Fruit fly (Drosophila melanogaster) whole organism, wandering third instar larva: ENCODE data around the gene CG16812.
A peak's percentile ranks its signal among the peaks of the same experiment; 100 is the strongest.
"Not testable (repeated sequence)": the region's sequence is repeated elsewhere in the genome, so short reads cannot be mapped to it uniquely, and the experiment has no call there.

Experiments
- Abd-B ChIP-seq: fragments of >200 bp; optimal IDR thresholded peaks from 2 replicates; lab custom pipeline; 2017; ENCODE audit warnings: missing biosample characterization, missing genetic modification characterization
- CG32264 ChIP-seq: fragments of 200-800 bp; sonication (Bioruptor generic); optimal IDR thresholded peaks from 2 replicates; lab custom pipeline; 2016; ENCODE audit warnings: missing biosample characterization, missing genetic modification characterization
- CG9705 ChIP-seq: fragments of 200-800 bp; sonication (Bioruptor generic); optimal IDR thresholded peaks from 2 replicates; lab custom pipeline; 2018; ENCODE audit warnings: missing biosample characterization, mild to moderate bottlenecking, missing genetic modification characterization
- CrebA ChIP-seq: fragments of 200-800 bp; sonication (Bioruptor generic); optimal IDR thresholded peaks from 2 replicates; lab custom pipeline; 2016; ENCODE audit warnings: missing biosample characterization, mild to moderate bottlenecking, missing genetic modification characterization, borderline replicate concordance
- Dif ChIP-seq: fragments of 200-275, 200-300 bp; sonication (Bioruptor generic); optimal IDR thresholded peaks from 2 replicates; lab custom pipeline; 2018; ENCODE audit warnings: missing biosample characterization, missing genetic modification characterization; ENCODE audit not compliant: partially characterized antibody
- GATAd ChIP-seq: sonication (Bioruptor generic); optimal IDR thresholded peaks from 2 replicates; lab custom pipeline; 2016; ENCODE audit warnings: missing biosample characterization, missing genetic modification characterization
- HLH106 ChIP-seq: fragments of 200-800 bp; optimal IDR thresholded peaks from 3 replicates; lab custom pipeline; 2019; ENCODE audit warnings: missing biosample characterization, mild to moderate bottlenecking, missing genetic modification characterization, moderate library complexity
- Hnf4 ChIP-seq: fragments of 200-800 bp; sonication (Bioruptor generic); optimal IDR thresholded peaks from 2 replicates; lab custom pipeline; 2016; ENCODE audit warnings: missing biosample characterization, mild to moderate bottlenecking, missing genetic modification characterization
- Hr83 ChIP-seq: fragments of 200-300 bp; sonication (Bioruptor generic); optimal IDR thresholded peaks from 2 replicates; lab custom pipeline; 2016; ENCODE audit warnings: missing biosample characterization, mild to moderate bottlenecking, missing genetic modification characterization, moderate library complexity; ENCODE audit not compliant: poor library complexity, severe bottlenecking
- Mio ChIP-seq: sonication (Bioruptor generic); optimal IDR thresholded peaks from 2 replicates; lab custom pipeline; 2016; ENCODE audit warnings: missing biosample characterization, missing genetic modification characterization
- Myc ChIP-seq: fragments of >200 bp; optimal IDR thresholded peaks from 2 replicates; lab custom pipeline; 2017
- N ChIP-seq: fragments of >200 bp; optimal IDR thresholded peaks from 2 replicates; lab custom pipeline; 2018; ENCODE audit warnings: missing biosample characterization, missing external identifiers, missing genetic modification characterization
- OdsH ChIP-seq: fragments of 200-800 bp; sonication (Bioruptor generic); optimal IDR thresholded peaks from 2 replicates; lab custom pipeline; 2016; ENCODE audit warnings: missing biosample characterization, mild to moderate bottlenecking, missing genetic modification characterization
- Rel ChIP-seq, 2 experiments: fragments of 200-800 bp; sonication (Bioruptor generic) in 1 of 2; optimal IDR thresholded peaks; 2 replicates in 1 of 2; 3 replicates in 1 of 2; lab custom pipeline; 2016 to 2019; ENCODE audit warnings: mild to moderate bottlenecking in 2 of 2, missing biosample characterization in 2 of 2, missing genetic modification characterization in 2 of 2, moderate library complexity in 1 of 2
- Sp1 ChIP-seq: fragments of 200-800 bp; sonication (Bioruptor generic); optimal IDR thresholded peaks from 3 replicates; lab custom pipeline; 2019; ENCODE audit warnings: missing biosample characterization, mild to moderate bottlenecking, missing genetic modification characterization, moderate library complexity
- Vsx2 ChIP-seq: fragments of 200-300, 225-300 bp; sonication (Bioruptor generic); optimal IDR thresholded peaks from 2 replicates; lab custom pipeline; 2018; ENCODE audit warnings: missing biosample characterization, missing genetic modification characterization; ENCODE audit not compliant: partially characterized antibody
- br ChIP-seq: fragments of 200-800 bp; sonication (Bioruptor generic); optimal IDR thresholded peaks from 2 replicates; lab custom pipeline; 2016; ENCODE audit warnings: missing biosample characterization, missing genetic modification characterization
- dl ChIP-seq, 2 experiments: fragments of 175-275, 200-275 bp in 1 of 2; fragments of 200-275 bp in 1 of 2; sonication (Bioruptor generic); optimal IDR thresholded peaks; lab custom pipeline; 2018; ENCODE audit warnings: mild to moderate bottlenecking in 2 of 2, missing biosample characterization in 2 of 2, missing genetic modification characterization in 2 of 2, moderate library complexity in 2 of 2; ENCODE audit not compliant: partially characterized antibody in 2 of 2, insufficient read depth in 1 of 2
- dmrt93B ChIP-seq: fragments of 200-800 bp; sonication (Bioruptor generic); optimal IDR thresholded peaks from 2 replicates; lab custom pipeline; 2018; ENCODE audit warnings: missing biosample characterization, mild to moderate bottlenecking, missing genetic modification characterization
- dsf ChIP-seq: sonication (Bioruptor generic); optimal IDR thresholded peaks from 2 replicates; lab custom pipeline; 2016; ENCODE audit warnings: missing biosample characterization, missing genetic modification characterization, borderline replicate concordance
- ey ChIP-seq: fragments of 200-800 bp; sonication (Bioruptor generic); optimal IDR thresholded peaks from 2 replicates; lab custom pipeline; 2016; ENCODE audit warnings: missing biosample characterization, missing genetic modification characterization
- foxo ChIP-seq, 2 experiments: fragments of 200-800 bp; sonication (Bioruptor generic); optimal IDR thresholded peaks; 2 replicates in 1 of 2; 3 replicates in 1 of 2; lab custom pipeline; 2016 to 2017; ENCODE audit warnings: missing biosample characterization in 2 of 2, missing genetic modification characterization in 2 of 2
- fru ChIP-seq: fragments of 200-800 bp; sonication (Bioruptor generic); optimal IDR thresholded peaks from 3 replicates; lab custom pipeline; 2016; ENCODE audit warnings: missing biosample characterization, mild to moderate bottlenecking, missing genetic modification characterization
- h ChIP-seq: fragments of 200-800 bp; sonication (Bioruptor generic); optimal IDR thresholded peaks from 3 replicates; lab custom pipeline; 2016; ENCODE audit warnings: missing biosample characterization, mild to moderate bottlenecking, missing genetic modification characterization
- jim ChIP-seq: fragments of 175-275, 200-325 bp; sonication (Bioruptor generic); optimal IDR thresholded peaks from 2 replicates; lab custom pipeline; 2016; ENCODE audit warnings: missing biosample characterization, mild to moderate bottlenecking, missing genetic modification characterization
- psq ChIP-seq: fragments of 200-800 bp; sonication (Bioruptor generic); optimal IDR thresholded peaks from 3 replicates; lab custom pipeline; 2017; ENCODE audit warnings: missing biosample characterization, mild to moderate bottlenecking, missing genetic modification characterization, moderate library complexity
- rgr ChIP-seq: fragments of 200-800 bp; sonication (Bioruptor generic); optimal IDR thresholded peaks from 3 replicates; lab custom pipeline; 2016; ENCODE audit warnings: missing biosample characterization, mild to moderate bottlenecking, missing genetic modification characterization
- sage ChIP-seq: fragments of 200-800 bp; sonication (Bioruptor generic); optimal IDR thresholded peaks from 2 replicates; lab custom pipeline; 2016; ENCODE audit warnings: missing biosample characterization, mild to moderate bottlenecking, missing genetic modification characterization
- sv ChIP-seq: fragments of 200-800 bp; sonication (Bioruptor generic); optimal IDR thresholded peaks from 3 replicates; lab custom pipeline; 2016; ENCODE audit warnings: missing biosample characterization, missing genetic modification characterization
- tai ChIP-seq: sonication (Bioruptor generic); optimal IDR thresholded peaks from 2 replicates; lab custom pipeline; 2016; ENCODE audit warnings: missing biosample characterization, missing genetic modification characterization
- woc ChIP-seq: sonication (Bioruptor generic); optimal IDR thresholded peaks from 2 replicates; lab custom pipeline; 2016; ENCODE audit warnings: missing biosample characterization, mild to moderate bottlenecking, missing genetic modification characterization

Gene CG16812

DNA sequence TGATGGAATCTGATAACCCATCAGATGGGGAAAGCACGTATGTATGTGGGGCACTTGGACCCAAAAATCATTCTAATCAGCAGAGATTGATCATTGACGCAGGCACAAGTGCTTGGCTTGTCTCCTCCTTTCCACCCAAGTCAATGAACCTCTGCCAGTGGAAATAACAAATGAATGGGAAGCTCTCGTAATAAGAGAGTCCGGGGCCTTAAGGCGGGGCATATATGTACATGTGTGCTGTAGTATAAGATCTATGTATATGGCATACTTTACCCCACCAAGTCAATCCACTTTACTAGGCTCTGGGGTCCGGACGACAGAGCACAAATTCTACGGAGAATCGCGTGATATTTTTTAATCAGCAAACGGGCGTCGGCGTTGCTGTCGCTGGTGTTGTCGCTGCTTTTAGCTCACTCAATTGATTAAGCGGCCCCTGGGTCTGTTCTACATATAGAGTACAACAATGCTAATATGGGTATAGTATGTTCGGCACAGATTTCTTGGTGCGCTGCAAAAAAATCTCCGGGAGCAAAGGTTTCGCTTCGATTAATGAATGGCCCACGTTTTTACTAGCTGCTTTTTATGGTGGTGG, 16.2 kb upstream of the CG16812 start (continued):
- no peak for TF ChIP-seq CG32264 (GFP tag; lab: Kevin White, UChicago)
- no peak for TF ChIP-seq N (GFP tag; lab: Kevin White, UChicago)
- TF ChIP-seq Vsx2 (GFP tag; lab: Kevin White, UChicago), result no peak
- TF ChIP-seq jim (GFP tag; lab: Kevin White, UChicago), result no peak
- no peak for TF ChIP-seq sage (GFP tag; lab: Kevin White, UChicago)

DNA sequence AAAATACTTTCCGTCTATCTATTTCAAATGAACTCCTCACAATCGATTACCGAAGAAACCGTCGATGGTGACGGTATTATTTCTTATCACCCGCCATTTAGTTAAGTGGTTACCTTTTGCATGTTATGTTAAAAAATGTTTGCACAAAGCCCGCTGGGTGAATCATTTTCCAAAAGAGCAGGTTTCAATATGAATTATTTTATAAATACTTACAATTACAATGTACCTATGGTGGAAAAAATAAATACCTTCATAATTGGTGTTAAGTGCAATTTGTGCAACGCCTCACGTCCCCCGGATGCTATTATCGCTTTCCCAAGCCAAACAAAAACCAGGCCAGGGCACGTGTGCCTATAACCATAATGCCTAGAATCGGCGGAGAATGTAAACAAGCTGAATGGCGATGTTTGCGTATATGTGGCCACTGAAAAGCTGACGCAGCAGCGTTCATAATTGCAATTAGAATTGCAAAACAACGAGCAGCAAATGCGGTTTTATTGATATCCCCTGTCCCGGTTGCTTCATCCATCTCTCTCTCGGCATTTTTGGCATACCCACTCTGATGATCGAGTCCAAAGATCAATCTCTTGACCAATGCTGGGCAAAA, 15.4 kb upstream of the CG16812 start:
- no peak for TF ChIP-seq Hnf4 (GFP tag; lab: Kevin White, UChicago)
- TF ChIP-seq Dif (GFP tag; lab: Kevin White, UChicago), result no peak
- TF ChIP-seq ey (GFP tag; lab: Kevin White, UChicago), result no peak
- no peak for TF ChIP-seq Abd-B (GFP tag; lab: Kevin White, UChicago)
- no peak for TF ChIP-seq CG9705 (GFP tag; lab: Kevin White, UChicago)
- no peak for TF ChIP-seq dsf (GFP tag; lab: Kevin White, UChicago)
- no peak for TF ChIP-seq dmrt93B (GFP tag; lab: Kevin White, UChicago)
- no peak for TF ChIP-seq Rel (GFP tag; optimal IDR thresholded peaks at IDR 0.05; lab: Kevin White, UChicago)
- no peak for TF ChIP-seq Rel (tag; optimal IDR thresholded peaks at IDR 0.05; lab: Kevin White, UChicago)
- TF ChIP-seq jim (GFP tag; lab: Kevin White, UChicago), result no peak
- no peak for TF ChIP-seq GATAd (GFP tag; lab: Kevin White, UChicago)
- TF ChIP-seq Mio (GFP tag; lab: Kevin White, UChicago), result no peak
- no peak for TF ChIP-seq N (GFP tag; lab: Kevin White, UChicago)
- TF ChIP-seq rgr (GFP tag; lab: Kevin White, UChicago), result no peak
- TF ChIP-seq CG32264 (GFP tag; lab: Kevin White, UChicago), result no peak
- TF ChIP-seq CrebA (GFP tag; lab: Kevin White, UChicago), result no peak
- TF ChIP-seq Sp1 (GFP tag; lab: Kevin White, UChicago), result no peak
- TF ChIP-seq sv (GFP tag; lab: Kevin White, UChicago), result no peak
- no peak for TF ChIP-seq tai
- no peak for TF ChIP-seq HLH106

DNA sequence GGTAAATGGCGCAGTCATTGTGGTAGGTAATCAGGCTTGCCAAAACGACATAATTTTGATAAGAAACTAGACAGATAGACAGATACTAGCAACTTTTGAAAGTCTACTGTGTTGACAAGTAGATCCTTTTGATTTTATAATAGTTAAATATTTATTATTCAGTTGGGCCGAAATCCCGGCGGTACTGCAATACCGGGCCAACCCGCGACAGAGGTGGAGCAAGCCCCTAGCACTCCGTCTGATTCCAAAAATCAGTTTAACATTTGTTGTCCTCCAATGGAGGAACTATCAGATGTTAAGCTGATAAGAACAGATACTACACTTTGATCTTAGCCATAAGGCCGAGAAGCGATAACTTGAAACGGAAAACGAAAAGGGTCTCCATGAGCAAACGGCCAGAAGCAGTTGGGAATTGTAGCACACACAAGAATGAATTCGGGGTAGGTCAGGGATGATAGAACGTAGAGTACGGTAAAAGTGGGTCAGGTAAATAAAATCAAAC, 10.6 kb upstream of the CG16812 start, which contains the start of gene CG15482:
TSS of gene CG15482 (minus strand) at position 51 of the 502 bp plus-strand sequence.
- not testable (repeated sequence) for TF ChIP-seq dmrt93B, jim, Vsx2 (GFP tag; lab: Kevin White, UChicago)

DNA sequence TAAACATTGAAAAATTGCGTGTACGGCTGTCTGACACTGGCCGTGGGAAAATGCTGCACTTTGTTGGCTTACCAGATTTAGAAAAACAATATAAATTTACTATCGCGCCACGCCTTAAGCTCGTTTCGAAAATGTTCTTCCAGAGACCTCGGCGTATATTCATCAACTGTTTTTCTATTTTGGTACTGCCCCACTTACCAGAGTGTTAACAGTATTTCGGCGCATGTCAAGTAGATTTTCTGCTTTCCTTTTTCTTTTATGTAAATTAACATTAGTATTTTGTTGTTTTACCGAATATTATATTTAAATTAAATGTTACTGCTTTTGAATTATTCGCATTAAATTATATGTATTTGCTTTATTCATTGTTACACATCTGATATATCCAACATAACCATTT, 7.4 kb upstream of the CG16812 start, which contains the start of gene kek4:
TSS of gene kek4 (minus strand) at position 341 of the 400 bp plus-strand sequence.
- no peak for TF ChIP-seq dl (GFP tag; optimal IDR thresholded peaks at IDR 0.05; lab: Kevin White, UChicago; ENCODE audit: insufficient read depth in 1 of 2, partially characterized antibody in 2 of 2)
- TF ChIP-seq GATAd (GFP tag; lab: Kevin White, UChicago), result no peak
- TF ChIP-seq N (GFP tag; lab: Kevin White, UChicago), result no peak
- no peak for TF ChIP-seq sv (GFP tag; lab: Kevin White, UChicago)
- TF ChIP-seq Rel (GFP tag; optimal IDR thresholded peaks at IDR 0.05; lab: Kevin White, UChicago), result no peak
- TF ChIP-seq Rel (tag; optimal IDR thresholded peaks at IDR 0.05; lab: Kevin White, UChicago), result peak; percentile 69
- TF ChIP-seq, all 38 proteins: peak for 1

DNA sequence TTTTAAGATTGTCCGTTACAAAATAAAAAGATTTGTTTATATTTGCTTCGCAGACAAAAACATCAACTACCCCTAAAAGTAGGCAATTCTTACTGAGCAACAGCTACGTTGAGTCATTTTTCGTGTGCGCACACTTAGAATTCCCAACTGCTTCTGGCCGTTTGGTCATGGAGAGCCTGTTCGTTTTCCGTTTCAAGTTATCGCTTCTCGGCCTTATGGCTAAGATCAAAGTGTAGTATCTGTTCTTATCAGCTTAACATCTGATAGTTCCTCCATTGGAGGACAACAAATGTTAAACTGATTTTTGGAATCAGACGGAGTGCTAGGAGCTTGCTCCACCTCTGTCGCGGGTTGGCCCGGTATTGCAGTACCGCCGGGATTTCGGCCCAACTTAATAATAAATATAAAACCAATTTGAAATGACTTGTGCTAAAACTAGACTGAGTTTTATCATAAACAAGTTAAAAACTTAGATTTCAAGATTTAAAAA, 6.7 kb upstream of the CG16812 start:
- TF ChIP-seq h (GFP tag; lab: Kevin White, UChicago) (peak; percentile 77), foxo (GFP tag; optimal IDR thresholded peaks at IDR 0.05; lab: Kevin White, UChicago) (peak in 1 of 2 experiments; percentile 61), ey (GFP tag; lab: Kevin White, UChicago) (peak; percentile 6), Hnf4 (GFP tag; lab: Kevin White, UChicago) (peak; percentile 82), Myc (peak; percentile 5), fru (peak; percentile 69), br (peak; percentile 64), woc (peak; percentile 55), jim (GFP tag; lab: Kevin White, UChicago) (peak; percentile 26), psq (GFP tag; lab: Kevin White, UChicago) (peak; percentile 9), OdsH (GFP tag; lab: Kevin White, UChicago) (peak; percentile 25), HLH106 (peak; percentile 43), Hr83 (GFP tag; lab: Kevin White, UChicago) (peak; percentile 2)
